Fruit fly (Drosophila melanogaster): ENCODE data around the gene CG31445.

dm6 chr3R:29212534-29212933 is 32.1 kb downstream of the CG31445 start:
- TF ChIP-seq Clk (GFP tag; optimal IDR thresholded peaks at IDR 0.05) (no peak), cnc (optimal IDR thresholded peaks at IDR 0.05) (no peak), CG7101 (tag; optimal IDR thresholded peaks at IDR 0.05) (no peak), cic (GFP tag; optimal IDR thresholded peaks at IDR 0.05) (no peak), CG5204 (GFP tag; optimal IDR thresholded peaks at IDR 0.05) (no peak), CG11617 (GFP tag; optimal IDR thresholded peaks at IDR 0.05) (no peak), Crg-1 (GFP tag; optimal IDR thresholded peaks at IDR 0.05) (no peak), Hr96 (GFP tag; optimal IDR thresholded peaks at IDR 0.05) (no peak), toe (GFP tag; optimal IDR thresholded peaks at IDR 0.05) (no peak), CG12768 (GFP tag; optimal IDR thresholded peaks at IDR 0.05) (no peak), kay (GFP tag; ENCODE audit: borderline replicate concordance) (no peak), pad (GFP tag; optimal IDR thresholded peaks at IDR 0.05) (no peak), tj (GFP tag; optimal IDR thresholded peaks at IDR 0.05) (no peak)

Data from whole organism, adult.